Fruit fly (Drosophila melanogaster) whole organism, embryonic: Measurements from ENCODE around the gene Vdup1.

ENCODE experiments used
- Antp ChIP-seq: fragments of 200-800 bp; sonication (Bioruptor generic); optimal IDR thresholded peaks from 3 replicates; lab custom pipeline; 2016; ENCODE audit warnings: missing biosample characterization, missing genetic modification characterization
- CG10321 ChIP-seq: fragments of 200-800 bp; sonication (Bioruptor generic); IDR thresholded peaks from 2 replicates; pipeline ENCODE4 v1.3.6; 2022; ENCODE audit warnings: missing biosample characterization, missing genetic modification characterization
- CG2116 ChIP-seq: fragments of 200-800 bp; sonication (Bioruptor generic); optimal IDR thresholded peaks from 3 replicates; lab custom pipeline; 2018; ENCODE audit warnings: missing biosample characterization, mild to moderate bottlenecking, missing genetic modification characterization
- CG3065 ChIP-seq: fragments of 200-800 bp; sonication (Bioruptor generic); optimal IDR thresholded peaks from 2 replicates; lab custom pipeline; 2016; ENCODE audit warnings: missing biosample characterization, missing genetic modification characterization
- CG34224 ChIP-seq: fragments of 200-800 bp; sonication (Bioruptor generic); IDR thresholded peaks from 3 replicates; pipeline ENCODE4 v1.3.6; 2022; ENCODE audit warnings: missing biosample characterization, missing genetic modification characterization; ENCODE audit not compliant: partially characterized antibody
- CG7556 ChIP-seq: fragments of 200-800 bp; sonication (Bioruptor generic); optimal IDR thresholded peaks from 2 replicates; lab custom pipeline; 2017; ENCODE audit warnings: missing biosample characterization, mild to moderate bottlenecking, missing genetic modification characterization
- CG8765 ChIP-seq: fragments of 200-800 bp; sonication (Bioruptor generic); IDR thresholded peaks from 2 replicates; pipeline ENCODE4 v1.3.6; 2022; ENCODE audit warnings: missing biosample characterization, missing genetic modification characterization
- Gug ChIP-seq: fragments of 200-800 bp; sonication (Bioruptor generic); IDR thresholded peaks from 4 replicates; pipeline ENCODE4 v1.3.6; 2022; ENCODE audit warnings: missing biosample characterization, missing genetic modification characterization
- caup ChIP-seq: fragments of 200-800 bp; sonication (Bioruptor generic); optimal IDR thresholded peaks from 3 replicates; lab custom pipeline; 2017; ENCODE audit warnings: missing biosample characterization, mild to moderate bottlenecking, missing genetic modification characterization, moderate library complexity; ENCODE audit not compliant: severe bottlenecking

dm6 chr3L:203536-204135, 24.9 kb upstream of the Vdup1 start, which contains the start of gene NitFhit:
- no peak for TF ChIP-seq Gug (GFP tag; lab: Robert Waterston, UW)
- no peak for TF ChIP-seq CG2116
- no peak for TF ChIP-seq CG8765 (GFP tag; lab: Robert Waterston, UW)
- TF ChIP-seq Antp (GFP tag; lab: Kevin White, UChicago), result no peak
- TF ChIP-seq CG10321, result no peak
- TF ChIP-seq caup (GFP tag; lab: Kevin White, UChicago), result no peak
- TF ChIP-seq CG7556 (GFP tag; lab: Kevin White, UChicago), result no peak
- TF ChIP-seq CG34224 (GFP tag; lab: Robert Waterston, UW), result no peak
- TF ChIP-seq CG3065 (GFP tag; lab: Kevin White, UChicago), result no peak
